Worm (Caenorhabditis elegans) whole organism, midembryonic: ENCODE results near the gene nhr-5.

Experiments
- cog-1 ChIP-seq: sonication (generic microtip); optimal IDR thresholded peaks from 2 replicates; lab custom pipeline; 2016; ENCODE audit warnings: missing genetic modification characterization, missing compliant biosample characterization
- flt-1 ChIP-seq: fragments of 200-800 bp; sonication (Bioruptor generic); IDR thresholded peaks from 2 replicates; pipeline ENCODE4 v1.3.6; 2022; ENCODE audit warnings: missing genetic modification characterization, missing compliant biosample characterization
- tab-1 ChIP-seq: fragments of 200-800 bp; sonication (Bioruptor generic); IDR thresholded peaks from 2 replicates; pipeline ENCODE4 v1.3.6; 2022; ENCODE audit warnings: missing genetic modification characterization, missing compliant biosample characterization
- ztf-23 ChIP-seq: fragments of 200-800 bp; sonication (Bioruptor generic); IDR thresholded peaks from 2 replicates; pipeline ENCODE4 v1.3.6; 2022; ENCODE audit warnings: missing genetic modification reagents, missing genetic modification characterization, missing compliant biosample characterization
- ztf-29 ChIP-seq: fragments of 200-800 bp; sonication (Bioruptor generic); IDR thresholded peaks from 2 replicates; pipeline ENCODE4 v1.3.6; 2022; ENCODE audit warnings: missing genetic modification reagents, missing genetic modification characterization, missing compliant biosample characterization

DNA sequence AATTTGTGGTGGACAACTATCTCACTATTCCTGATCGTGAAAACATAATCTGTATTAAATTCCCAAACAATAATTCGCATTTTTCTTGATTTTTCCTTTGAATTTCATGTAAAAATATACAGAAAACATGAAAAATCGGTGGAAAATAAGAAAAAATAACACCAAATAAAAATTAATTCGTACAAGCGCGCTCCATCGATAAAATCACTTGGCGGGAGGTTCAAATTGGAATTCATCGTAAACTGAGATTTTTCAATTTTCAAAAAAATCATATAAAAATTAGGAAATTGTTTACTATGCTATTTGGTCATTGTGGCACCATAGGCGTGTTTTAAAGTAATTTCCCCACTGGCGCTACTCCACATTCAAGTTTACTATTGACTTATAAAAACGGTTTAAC lies 17.5 kb upstream of the nhr-5 start:
- TF ChIP-seq ztf-29 (GFP tag; lab: Robert Waterston, UW) (no peak), ztf-23 (no peak), cog-1 (tag; lab: Kevin White, UChicago) (no peak), tab-1 (GFP tag; lab: Robert Waterston, UW) (no peak), flt-1 (no peak)
